Fruit fly (Drosophila melanogaster): ENCODE data around the gene Lcp65Ag3.

dm6 chr3L:6133546-6133945, 2.8 kb upstream of the Lcp65Ag3 start, which contains the start of gene Lcp65Ag2:
- TF ChIP-seq brk (GFP tag; optimal IDR thresholded peaks at IDR 0.05), result no peak
- TF ChIP-seq ey (GFP tag; optimal IDR thresholded peaks at IDR 0.05), result no peak
- TF ChIP-seq rgr (GFP tag; optimal IDR thresholded peaks at IDR 0.05), result no peak
- TF ChIP-seq Jra (GFP tag; optimal IDR thresholded peaks at IDR 0.05), result no peak
- TF ChIP-seq Mio (GFP tag; optimal IDR thresholded peaks at IDR 0.05), result no peak
- no peak for TF ChIP-seq OdsH (GFP tag; optimal IDR thresholded peaks at IDR 0.05)
- TF ChIP-seq pan (optimal IDR thresholded peaks at IDR 0.05), result no peak
- no peak for TF ChIP-seq CrebA (GFP tag; optimal IDR thresholded peaks at IDR 0.05; ENCODE audit: borderline replicate concordance)
- no peak for TF ChIP-seq foxo (GFP tag; optimal IDR thresholded peaks at IDR 0.05)
